Worm (Caenorhabditis elegans): Measurements from ENCODE around the gene F28H7.8.

ce11 chrV:10801154-10801553 lies 42.4 kb downstream of the F28H7.8 start, which contains the start of gene D1054.18:
- TF ChIP-seq lin-13 (tag; optimal IDR thresholded peaks at IDR 0.05) (no peak), mep-1 (tag; optimal IDR thresholded peaks at IDR 0.05) (no peak), unc-39 (tag; optimal IDR thresholded peaks at IDR 0.05) (no peak), bed-3 (GFP tag; optimal IDR thresholded peaks at IDR 0.05) (no peak), elt-1 (tag; optimal IDR thresholded peaks at IDR 0.05; ENCODE audit: borderline replicate concordance, insufficient read depth) (no peak), pha-4 (tag; optimal IDR thresholded peaks at IDR 0.05) (no peak), ceh-39 (tag; optimal IDR thresholded peaks at IDR 0.05) (no peak), elt-3 (tag; optimal IDR thresholded peaks at IDR 0.05) (no peak)
